Worm (Caenorhabditis elegans) whole organism, dauer: ENCODE data around the gene C55A1.6.
"Not testable (repeated sequence)": the region's sequence is repeated elsewhere in the genome, so short reads cannot be mapped to it uniquely, and the experiment has no call there.

Source experiments
- unc-62 ChIP-seq: sonication (generic microtip); optimal IDR thresholded peaks from 2 replicates; lab custom pipeline; 2017; ENCODE audit warnings: missing biosample characterization, missing genetic modification reagents, missing genetic modification characterization

The C55A1.6 gene

ce11 chrV:15647536-15648085, at the start of gene C55A1.6, which contains the start of gene C55A1.7:
C55A1.6 (plus strand) TSS chrV:15648035.
C55A1.7 (minus strand) TSS chrV:15647636.
- not testable (repeated sequence) for TF ChIP-seq unc-62

DNA sequence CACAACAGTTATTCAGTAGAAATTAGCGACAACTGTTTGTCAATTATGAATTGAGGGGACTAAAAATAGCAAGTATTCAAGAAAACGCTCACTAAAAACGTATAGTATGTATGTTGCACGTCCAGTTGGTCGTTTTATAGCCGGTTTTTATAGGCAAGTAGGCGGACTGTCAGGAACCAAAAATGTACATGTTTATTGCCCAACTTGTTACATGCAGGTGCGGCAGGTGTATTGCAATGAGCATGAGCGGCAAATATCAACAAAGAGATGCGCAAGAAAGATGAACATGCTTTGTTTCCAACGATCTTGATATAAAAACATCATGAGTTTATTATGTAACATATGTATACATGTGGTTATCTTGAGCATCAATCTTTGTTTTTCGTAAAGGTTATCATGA, 48.1 kb upstream of the C55A1.6 start, which contains the start of gene B0391.14:
TSS of gene B0391.14 (minus strand) at position 101 of the 400 bp plus-strand sequence.
- not testable (repeated sequence) for TF ChIP-seq unc-62

DNA sequence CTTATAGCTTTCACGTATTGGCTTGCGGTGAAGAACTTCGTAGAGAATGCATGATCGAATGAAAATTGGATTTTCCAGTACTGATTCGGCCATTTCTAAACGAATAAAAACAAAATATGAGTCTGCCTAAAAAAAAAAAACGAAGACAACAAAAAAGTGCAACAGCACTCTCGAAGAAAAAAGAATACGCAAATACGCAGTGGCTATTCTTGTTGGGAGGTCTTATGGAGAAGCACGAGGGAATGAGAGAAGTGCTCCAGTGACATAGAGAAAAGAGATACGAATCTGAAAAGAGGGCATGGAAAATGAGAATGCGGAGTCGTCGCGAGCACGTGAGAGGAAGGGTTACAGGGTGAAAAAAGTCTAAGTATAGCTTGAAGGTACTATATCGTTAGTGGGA, 45.6 kb upstream of the C55A1.6 start, which contains the start of gene fbxa-152:
TSS of gene fbxa-152 (minus strand) at position 101 of the 400 bp plus-strand sequence.
- no peak for TF ChIP-seq unc-62

ce11 chrV:15605045-15605444, 42.8 kb upstream of the C55A1.6 start, which contains the start of gene fbxa-154:
fbxa-154 (minus strand) TSS chrV:15605145.
- TF ChIP-seq unc-62: no peak

- no peak for TF ChIP-seq unc-62
Measured at ce11 chrV:15610350-15610940, 37.4 kb upstream of the C55A1.6 start, which contains the start of the genes fbxa-153 and str-12. fbxa-153 (minus strand) TSS chrV:15610384. str-12 (plus strand) TSS chrV:15610890.

ce11 chrV:15612886-15613285, 34.9 kb upstream of the C55A1.6 start, which contains the start of gene str-263:
str-263 (plus strand) TSS chrV:15613186.
- no peak for TF ChIP-seq unc-62

DNA sequence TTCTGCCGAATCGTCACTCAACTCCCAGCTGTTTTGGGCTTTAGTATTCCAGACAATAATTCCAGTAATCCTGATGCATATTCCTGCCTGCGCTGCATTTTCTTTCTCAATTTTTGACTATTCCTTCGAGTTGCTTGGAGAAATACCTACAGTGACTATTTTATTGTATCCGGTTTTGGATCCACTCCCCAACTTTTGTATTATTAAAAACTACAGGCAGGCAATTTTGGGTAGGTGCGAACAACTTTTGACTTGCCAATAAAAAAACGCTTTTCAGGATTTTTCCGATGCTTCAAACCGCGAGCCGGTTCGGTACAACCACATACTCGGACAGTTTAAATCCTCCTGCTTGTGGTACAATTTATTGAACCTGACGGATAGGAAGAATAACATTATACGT, 33.3 kb upstream of the C55A1.6 start:
- TF ChIP-seq unc-62: no peak

ce11 chrV:15621518-15621917, 26.3 kb upstream of the C55A1.6 start, which contains the start of gene C55A1.1:
C55A1.1 (plus strand) TSS chrV:15621818.
- no peak for TF ChIP-seq unc-62

ce11 chrV:15625561-15625960, 22.3 kb upstream of the C55A1.6 start, which contains the start of gene C55A1.11:
C55A1.11 (plus strand) TSS chrV:15625861.
- no peak for TF ChIP-seq unc-62

DNA sequence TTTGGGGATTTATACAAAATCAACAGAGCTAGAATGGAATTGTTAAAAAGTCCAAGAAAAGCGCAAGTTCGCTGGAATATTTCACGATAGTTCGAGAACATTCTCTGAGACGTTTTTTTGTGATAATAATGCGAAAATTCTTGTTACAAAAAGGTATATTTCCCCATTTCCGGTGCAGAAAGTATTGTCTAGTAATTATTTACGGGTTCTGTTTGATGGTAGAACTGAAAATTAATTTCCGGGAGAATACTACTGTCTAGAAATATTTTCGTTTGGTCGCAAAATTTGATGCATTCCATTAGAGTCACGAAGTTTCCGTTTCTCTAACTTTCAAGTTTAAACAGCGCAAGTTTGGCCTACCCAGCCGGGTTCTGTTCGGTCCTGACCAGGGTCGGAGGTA, 18.3 kb upstream of the C55A1.6 start, which contains the start of gene str-248:
TSS of gene str-248 (minus strand) at position 101 of the 400 bp plus-strand sequence.
- TF ChIP-seq unc-62: no peak

DNA sequence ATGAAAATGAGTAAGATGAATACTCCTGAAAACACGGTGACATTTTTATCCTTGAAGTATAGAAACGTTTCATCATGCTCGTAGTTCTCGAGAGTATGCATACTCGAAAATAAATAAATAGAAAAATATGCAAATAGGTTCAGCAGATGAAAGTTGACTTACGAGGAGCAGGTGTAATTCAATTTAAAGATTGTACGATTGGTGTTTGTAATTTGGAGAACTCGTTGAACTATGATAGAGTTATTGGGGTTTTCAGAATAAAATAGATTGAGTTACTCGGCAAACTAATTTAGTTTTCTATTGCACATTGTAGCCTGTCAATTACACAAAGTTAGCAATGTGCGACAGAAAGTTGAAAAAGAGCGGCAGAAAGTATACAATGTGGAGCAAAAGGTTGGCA, 9.0 kb upstream of the C55A1.6 start, which contains the start of gene srz-44:
TSS of gene srz-44 (minus strand) at position 101 of the 400 bp plus-strand sequence.
- TF ChIP-seq unc-62: no peak

- not testable (repeated sequence) for TF ChIP-seq unc-62
Measured at ce11 chrV:15643192-15643591, 4.6 kb upstream of the C55A1.6 start, which contains the start of gene C55A1.4. C55A1.4 (minus strand) TSS chrV:15643292.

DNA sequence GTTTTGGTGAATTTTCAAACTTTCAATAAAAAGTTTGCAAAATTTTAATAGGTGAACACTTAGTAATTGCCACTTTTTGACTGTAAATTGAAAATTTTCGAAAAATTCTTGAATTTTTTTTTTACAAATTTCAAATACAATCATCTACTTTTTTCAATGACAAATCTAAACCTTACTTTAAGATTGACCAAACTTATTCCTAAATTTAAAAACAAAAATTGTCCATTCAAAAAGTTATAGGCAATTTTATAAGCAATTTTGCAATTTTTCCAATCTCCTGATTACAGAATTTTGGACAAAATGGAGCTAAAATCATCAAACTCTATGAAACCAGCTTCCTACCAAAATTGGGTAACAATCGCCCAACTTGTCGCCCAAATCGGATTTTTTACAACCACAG, 3.3 kb upstream of the C55A1.6 start, which contains the start of gene str-23:
TSS of gene str-23 (plus strand) at position 301 of the 400 bp plus-strand sequence.
- TF ChIP-seq unc-62: no peak

ce11 chrV:15650167-15650566, 2.3 kb downstream of the C55A1.6 start, which contains the start of gene sru-42:
sru-42 (plus strand) TSS chrV:15650467.
- no peak for TF ChIP-seq unc-62

ce11 chrV:15652147-15652546, 4.3 kb downstream of the C55A1.6 start:
- TF ChIP-seq unc-62: no peak

DNA sequence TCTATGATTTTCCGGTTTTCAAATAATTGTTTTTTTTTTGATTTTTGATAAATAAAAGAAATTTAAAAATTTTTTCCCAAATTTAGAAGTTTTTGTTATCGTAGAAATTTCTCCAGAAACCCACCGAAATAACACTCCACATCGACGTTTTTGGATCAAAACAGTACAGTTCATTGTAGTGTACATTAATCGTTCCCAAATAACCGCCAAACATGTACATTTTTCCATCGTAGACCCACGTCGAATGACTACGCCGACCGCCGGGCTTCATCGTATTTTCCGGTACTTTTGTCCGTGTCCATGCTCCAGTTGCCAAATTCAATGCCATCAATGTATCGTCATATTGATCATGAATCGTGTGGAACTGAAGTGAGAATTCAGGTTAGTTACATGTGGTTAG, 6.3 kb downstream of the C55A1.6 start, which contains the start of gene F53E4.2:
TSS of gene F53E4.2 (plus strand) at position 301 of the 400 bp plus-strand sequence.
- TF ChIP-seq unc-62: no peak
